Worm (Caenorhabditis elegans): Measurements from ENCODE around the gene tbc-7.

tbc-7 gene

DNA sequence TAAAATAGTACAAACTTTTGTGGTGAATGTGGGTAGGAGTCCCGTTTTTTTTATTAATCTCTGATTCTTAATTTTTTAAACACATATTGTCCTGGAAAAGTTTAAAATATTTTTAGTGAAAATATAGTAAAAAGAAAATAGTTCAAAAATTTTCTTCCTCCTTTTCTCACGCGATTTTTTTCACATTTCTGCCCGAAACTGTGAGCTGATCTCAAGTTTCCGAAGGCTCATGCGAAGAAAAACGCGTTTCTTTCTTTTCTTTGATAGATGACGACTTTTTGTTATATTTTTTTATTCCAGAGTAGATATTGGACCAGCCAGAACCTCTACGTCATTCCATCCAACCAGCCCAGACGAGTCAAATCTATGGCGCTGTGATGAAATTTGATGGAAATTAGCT is 49.9 kb downstream of the tbc-7 start, which contains the start of gene T03G11.9:
TSS of gene T03G11.9 (plus strand) at position 301 of the 400 bp plus-strand sequence.
- no peak for TF ChIP-seq unc-55 (GFP tag; optimal IDR thresholded peaks at IDR 0.05)
- no peak for TF ChIP-seq hlh-8 (tag; optimal IDR thresholded peaks at IDR 0.05)
- TF ChIP-seq pha-4 (tag; optimal IDR thresholded peaks at IDR 0.05): no peak
- TF ChIP-seq eyg-1 (tag; optimal IDR thresholded peaks at IDR 0.05): no peak
- TF ChIP-seq nhr-11 (tag; optimal IDR thresholded peaks at IDR 0.05): no peak
- TF ChIP-seq dmd-4 (tag; optimal IDR thresholded peaks at IDR 0.05; ENCODE audit: borderline replicate concordance): no peak
- TF ChIP-seq pax-1 (tag; optimal IDR thresholded peaks at IDR 0.05): no peak
- TF ChIP-seq ztf-16 (tag; optimal IDR thresholded peaks at IDR 0.05): no peak
- TF ChIP-seq fkh-10 (GFP tag; optimal IDR thresholded peaks at IDR 0.05): no peak

DNA sequence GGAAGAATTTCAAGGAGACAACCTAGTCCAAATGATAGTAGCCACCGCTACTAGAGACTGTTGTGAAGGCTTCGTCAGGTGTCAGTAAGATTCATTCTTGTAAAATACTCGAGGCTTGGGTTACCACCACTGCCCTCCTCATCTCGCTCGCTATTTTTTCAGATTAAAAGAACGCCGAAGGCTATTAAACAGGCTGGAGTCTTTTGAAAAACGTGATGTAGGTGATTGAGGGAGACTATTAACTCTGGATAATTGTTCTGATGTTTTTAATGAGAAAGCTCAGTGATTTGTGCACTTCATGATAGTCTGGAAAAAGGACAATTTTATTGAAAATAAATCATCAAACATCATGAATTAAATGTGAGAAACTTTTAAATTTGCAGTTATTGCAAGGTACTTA is 54.9 kb downstream of the tbc-7 start, which contains the start of gene zig-6:
TSS of gene zig-6 (minus strand) at position 101 of the 400 bp plus-strand sequence.
- TF ChIP-seq syd-9 (tag; optimal IDR thresholded peaks at IDR 0.05) (no peak), T23F11.4 (GFP tag; optimal IDR thresholded peaks at IDR 0.05) (no peak), ceh-48 (tag; optimal IDR thresholded peaks at IDR 0.05) (no peak), fkh-10 (GFP tag; optimal IDR thresholded peaks at IDR 0.05) (no peak), pat-9 (tag; optimal IDR thresholded peaks at IDR 0.05) (no peak), ceh-30 (tag; optimal IDR thresholded peaks at IDR 0.05) (no peak), sox-4 (tag; optimal IDR thresholded peaks at IDR 0.05) (no peak), sox-2 (GFP tag; IDR thresholded peaks at IDR 0.05) (no peak), dmd-4 (tag; optimal IDR thresholded peaks at IDR 0.05; ENCODE audit: borderline replicate concordance) (no peak), ref-2 (tag; optimal IDR thresholded peaks at IDR 0.05) (no peak), C38D4.7 (GFP tag; optimal IDR thresholded peaks at IDR 0.05) (no peak), pax-1 (tag; optimal IDR thresholded peaks at IDR 0.05) (no peak), K02D7.2 (tag; optimal IDR thresholded peaks at IDR 0.05) (no peak), pha-2 (tag; optimal IDR thresholded peaks at IDR 0.05) (no peak)

DNA sequence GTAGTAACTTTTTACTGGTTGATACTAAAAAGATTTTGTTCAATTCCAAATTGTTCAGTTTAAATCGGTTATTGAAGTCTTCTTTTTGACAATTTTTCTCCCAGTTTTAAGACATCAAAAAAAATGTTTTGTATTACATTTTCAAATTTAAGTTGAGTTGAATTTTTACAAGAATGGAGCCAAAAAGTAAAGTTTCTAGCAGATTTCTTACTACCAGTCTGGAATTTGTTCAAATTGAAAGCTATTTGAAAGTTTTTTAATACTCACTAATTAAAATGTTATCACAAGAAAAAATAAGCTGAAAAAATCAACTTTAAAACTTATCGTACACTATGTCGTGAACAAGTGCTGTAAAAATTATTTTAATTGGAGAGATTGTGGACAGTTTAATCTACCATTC is 56.0 kb downstream of the tbc-7 start:
- TF ChIP-seq ceh-31 (tag; optimal IDR thresholded peaks at IDR 0.05): no peak
- no peak for TF ChIP-seq K02D7.2 (tag; optimal IDR thresholded peaks at IDR 0.05)
- TF ChIP-seq ceh-22 (tag; optimal IDR thresholded peaks at IDR 0.05): no peak
- no peak for TF ChIP-seq pag-3 (tag; optimal IDR thresholded peaks at IDR 0.05; ENCODE audit: borderline replicate concordance)
- TF ChIP-seq dve-1 (tag; optimal IDR thresholded peaks at IDR 0.05): no peak
- no peak for TF ChIP-seq sox-2 (GFP tag; IDR thresholded peaks at IDR 0.05)
- TF ChIP-seq elt-2 (tag; optimal IDR thresholded peaks at IDR 0.05): no peak
- TF ChIP-seq unc-42 (tag; optimal IDR thresholded peaks at IDR 0.05): no peak
- no peak for TF ChIP-seq mec-3 (tag; optimal IDR thresholded peaks at IDR 0.05; ENCODE audit: borderline replicate concordance)
- no peak for TF ChIP-seq fax-1 (tag; optimal IDR thresholded peaks at IDR 0.05)

DNA sequence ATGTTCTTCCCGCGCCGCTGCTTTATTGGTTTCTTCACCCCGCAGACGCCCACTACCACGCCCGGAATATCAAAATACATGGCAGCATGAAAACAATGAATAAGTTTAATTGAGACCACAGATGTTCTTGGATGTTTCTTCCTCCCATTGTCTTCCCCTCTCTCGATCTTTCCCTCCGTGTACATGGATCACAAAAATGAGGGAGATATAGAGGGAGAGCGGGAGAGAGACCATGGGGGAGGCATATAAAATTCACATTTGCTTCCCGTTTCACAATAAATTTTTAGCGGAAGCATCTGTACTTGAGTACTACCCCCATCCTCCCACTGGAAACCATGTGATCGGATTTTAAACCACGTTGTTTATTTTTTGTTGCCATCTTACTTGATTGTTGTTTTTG is 59.3 kb downstream of the tbc-7 start:
- TF ChIP-seq pat-9 (tag; optimal IDR thresholded peaks at IDR 0.05) (no peak), ceh-18 (tag; optimal IDR thresholded peaks at IDR 0.05) (peak; percentile 23), hlh-8 (tag; optimal IDR thresholded peaks at IDR 0.05) (peak; percentile 17)

DNA sequence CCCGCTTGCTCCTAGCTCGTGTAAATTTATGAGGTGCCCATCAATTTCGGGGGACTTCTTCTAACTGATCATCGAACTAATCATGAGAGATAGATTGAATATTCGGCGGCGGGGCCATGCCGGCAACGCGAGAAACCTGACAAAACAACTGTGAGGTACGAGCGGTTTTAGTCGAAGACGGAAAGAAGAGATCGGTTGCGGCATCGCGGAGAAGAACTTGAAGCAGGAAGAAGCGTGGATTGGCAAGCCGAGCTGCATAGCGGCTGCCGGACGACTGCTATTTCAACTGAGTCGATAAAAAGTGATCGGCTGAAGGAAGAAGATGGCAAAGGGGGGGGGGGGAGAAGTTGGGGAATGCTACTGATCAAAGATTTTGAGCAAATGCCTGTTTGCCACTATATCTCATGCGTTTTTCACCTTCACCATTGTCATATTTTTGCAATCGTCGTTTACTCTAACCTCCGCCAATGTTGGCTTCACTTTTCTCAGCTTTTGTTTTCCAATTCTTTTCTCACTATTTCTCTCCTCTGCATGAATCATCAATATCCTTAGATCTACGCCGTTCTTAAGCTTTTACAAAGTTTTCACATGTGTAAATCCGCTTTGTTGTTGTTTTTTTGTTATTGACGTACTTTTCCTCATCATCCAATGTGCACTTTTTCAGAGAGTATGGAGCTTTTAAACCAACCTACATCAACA is 61.5 kb downstream of the tbc-7 start, which contains the start of gene pqn-62:
TSS of gene pqn-62 (plus strand) at position 649 of the 699 bp plus-strand sequence.
- TF ChIP-seq ceh-34 (tag; optimal IDR thresholded peaks at IDR 0.05) (peak; percentile 17), ceh-9 (tag; optimal IDR thresholded peaks at IDR 0.05) (no peak), unc-86 (tag; optimal IDR thresholded peaks at IDR 0.05) (no peak), unc-55 (GFP tag; optimal IDR thresholded peaks at IDR 0.05) (peak; percentile 51), ceh-6 (GFP tag; optimal IDR thresholded peaks at IDR 0.05) (no peak), K02D7.2 (tag; optimal IDR thresholded peaks at IDR 0.05) (no peak), rnt-1 (tag; optimal IDR thresholded peaks at IDR 0.05) (peak; percentile 60), ref-2 (tag; optimal IDR thresholded peaks at IDR 0.05) (no peak), nfya-1 (tag; optimal IDR thresholded peaks at IDR 0.05) (peak; percentile 22), ceh-18 (tag; optimal IDR thresholded peaks at IDR 0.05) (peak; percentile 70)
